Worm (Caenorhabditis elegans): Measurements from ENCODE around the gene Y48A6B.9.
A peak's percentile ranks its signal among the peaks of the same experiment; 100 is the strongest.

Gene Y48A6B.9

DNA sequence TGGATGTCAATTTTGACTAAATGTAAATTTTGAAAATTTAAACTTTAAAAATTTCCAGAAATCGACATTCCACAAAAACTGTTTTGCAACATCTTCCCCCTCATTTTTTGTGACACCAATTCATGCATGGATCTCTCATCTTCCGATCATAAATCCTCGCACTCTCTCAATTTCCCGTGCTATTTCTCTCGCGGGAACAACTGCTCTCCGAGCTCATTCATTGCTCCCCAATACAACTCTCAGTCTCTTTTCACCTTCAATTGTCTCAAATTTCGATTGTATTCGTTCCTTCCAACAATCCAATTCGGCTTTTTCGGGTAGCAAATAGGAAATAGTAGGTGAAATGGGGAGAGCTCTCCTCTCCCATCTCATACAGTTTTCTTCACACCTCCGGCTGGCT, 49.6 kb downstream of the Y48A6B.9 start:
- TF ChIP-seq mls-2 (tag; optimal IDR thresholded peaks at IDR 0.05): no peak
- peak; percentile 10 for TF ChIP-seq pha-4 (tag; optimal IDR thresholded peaks at IDR 0.05)
- TF ChIP-seq hlh-1 (tag; optimal IDR thresholded peaks at IDR 0.05): peak; percentile 60

DNA sequence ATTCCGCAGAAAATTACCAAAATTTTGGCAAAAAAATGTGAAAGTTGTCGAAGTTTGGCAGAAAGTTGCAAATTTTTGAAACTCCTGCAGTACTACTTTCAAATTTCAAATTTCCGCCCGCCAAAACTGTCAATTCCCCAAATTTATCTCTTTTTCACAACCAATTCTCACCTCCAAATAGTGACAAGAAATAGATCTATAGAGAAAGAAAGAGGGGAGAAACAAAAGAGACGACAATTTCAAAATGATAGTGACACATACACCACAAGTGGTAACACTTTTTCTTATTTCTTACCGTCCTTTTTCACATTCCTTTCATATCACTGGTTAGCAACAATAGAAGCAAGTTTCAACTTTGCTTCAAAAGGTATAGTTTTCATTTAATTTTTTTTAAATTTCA, 51.0 kb downstream of the Y48A6B.9 start:
- TF ChIP-seq bed-3 (GFP tag; optimal IDR thresholded peaks at IDR 0.05) (no peak), unc-39 (tag; optimal IDR thresholded peaks at IDR 0.05) (no peak), cnd-1 (tag; optimal IDR thresholded peaks at IDR 0.05) (no peak), lin-13 (tag; optimal IDR thresholded peaks at IDR 0.05) (no peak), sptf-1 (tag; optimal IDR thresholded peaks at IDR 0.05) (no peak)
